Worm (Caenorhabditis elegans) whole organism, late embryonic: ENCODE data around the gene pdl-1.

Source experiments
- C38D4.7 ChIP-seq: fragments of 200-800 bp; sonication (Bioruptor generic); optimal IDR thresholded peaks from 2 replicates; lab custom pipeline; 2018; ENCODE audit warnings: mild to moderate bottlenecking, missing genetic modification characterization, moderate library complexity, missing compliant biosample characterization
- T23F11.4 ChIP-seq: fragments of 200-800 bp; sonication (Bioruptor generic); optimal IDR thresholded peaks from 2 replicates; lab custom pipeline; 2018; ENCODE audit warnings: mild to moderate bottlenecking, missing genetic modification characterization, missing compliant biosample characterization
- ceh-14 ChIP-seq: sonication (generic microtip); optimal IDR thresholded peaks from 2 replicates; lab custom pipeline; 2016; ENCODE audit warnings: missing genotype, missing genetic modification characterization, missing compliant biosample characterization
- ceh-18 ChIP-seq: sonication (generic microtip); optimal IDR thresholded peaks from 2 replicates; lab custom pipeline; 2016; ENCODE audit warnings: missing genetic modification characterization, missing compliant biosample characterization
- ceh-19 ChIP-seq: fragments of 200-800 bp; sonication (Bioruptor generic); optimal IDR thresholded peaks from 2 replicates; lab custom pipeline; 2018; ENCODE audit warnings: mild to moderate bottlenecking, missing genetic modification characterization, missing compliant biosample characterization
- ceh-24 ChIP-seq: sonication (generic microtip); optimal IDR thresholded peaks from 2 replicates; lab custom pipeline; 2016; ENCODE audit warnings: mild to moderate bottlenecking, missing genetic modification characterization, missing compliant biosample characterization
- ceh-31 ChIP-seq: sonication (generic microtip); optimal IDR thresholded peaks from 2 replicates; lab custom pipeline; 2016; ENCODE audit warnings: missing genetic modification characterization, missing compliant biosample characterization
- ceh-34 ChIP-seq: sonication (generic microtip); optimal IDR thresholded peaks from 2 replicates; lab custom pipeline; 2016; ENCODE audit warnings: mild to moderate bottlenecking, missing genetic modification characterization, missing compliant biosample characterization
- ceh-45 ChIP-seq: fragments of 200-800 bp; sonication (Bioruptor generic); IDR thresholded peaks from 2 replicates; pipeline ENCODE4 v1.3.6; 2022; ENCODE audit warnings: missing genetic modification reagents, missing genetic modification characterization, missing compliant biosample characterization
- ceh-6 ChIP-seq: fragments of 200-800 bp; sonication (Bioruptor generic); optimal IDR thresholded peaks from 2 replicates; lab custom pipeline; 2018; ENCODE audit warnings: mild to moderate bottlenecking, missing genetic modification characterization, missing compliant biosample characterization
- che-1 ChIP-seq: sonication (generic microtip); optimal IDR thresholded peaks from 2 replicates; lab custom pipeline; 2016; ENCODE audit warnings: mild to moderate bottlenecking, missing genetic modification characterization, missing compliant biosample characterization
- dmd-4 ChIP-seq: sonication (generic microtip); optimal IDR thresholded peaks from 2 replicates; lab custom pipeline; 2016; ENCODE audit warnings: borderline replicate concordance, missing genetic modification characterization, missing compliant biosample characterization
- dve-1 ChIP-seq: sonication (generic microtip); optimal IDR thresholded peaks from 2 replicates; lab custom pipeline; 2017; ENCODE audit warnings: antibody characterized with exemption, mild to moderate bottlenecking, missing genetic modification characterization, missing compliant biosample characterization
- elt-2 ChIP-seq: sonication (generic microtip); optimal IDR thresholded peaks from 2 replicates; lab custom pipeline; 2016; ENCODE audit warnings: missing genetic modification reagents, missing genetic modification characterization, missing compliant biosample characterization
- elt-4 ChIP-seq: sonication (generic microtip); optimal IDR thresholded peaks from 2 replicates; lab custom pipeline; 2016; ENCODE audit warnings: missing genetic modification characterization, missing compliant biosample characterization
- ets-4 ChIP-seq: sonication (generic microtip); optimal IDR thresholded peaks from 2 replicates; lab custom pipeline; 2016; ENCODE audit warnings: missing genetic modification characterization, missing compliant biosample characterization
- eyg-1 ChIP-seq: sonication (generic microtip); optimal IDR thresholded peaks from 2 replicates; lab custom pipeline; 2016; ENCODE audit warnings: missing genotype, missing genetic modification characterization, missing compliant biosample characterization
- fkh-10 ChIP-seq: fragments of 150-350 bp; optimal IDR thresholded peaks from 2 replicates; lab custom pipeline; 2014; ENCODE audit warnings: missing biosample characterization, missing genetic modification reagents, missing genetic modification characterization
- fkh-6 ChIP-seq: sonication (generic microtip); optimal IDR thresholded peaks from 2 replicates; lab custom pipeline; 2016; ENCODE audit warnings: missing genetic modification characterization, missing compliant biosample characterization
- gmeb-2 ChIP-seq: sonication (generic microtip); optimal IDR thresholded peaks from 2 replicates; lab custom pipeline; 2016; ENCODE audit warnings: missing genetic modification characterization, inconsistent platforms, missing compliant biosample characterization
- hlh-8 ChIP-seq: sonication (generic microtip); optimal IDR thresholded peaks from 2 replicates; lab custom pipeline; 2016; ENCODE audit warnings: missing genotype, missing genetic modification characterization, missing compliant biosample characterization
- lim-6 ChIP-seq: sonication (generic microtip); optimal IDR thresholded peaks from 2 replicates; lab custom pipeline; 2016; ENCODE audit warnings: missing genetic modification characterization, missing compliant biosample characterization
- nfya-1 ChIP-seq: sonication (generic microtip); optimal IDR thresholded peaks from 2 replicates; lab custom pipeline; 2017; ENCODE audit warnings: missing genetic modification characterization, mild to moderate bottlenecking, missing compliant biosample characterization, antibody characterized with exemption, moderate library complexity
- pag-3 ChIP-seq: sonication (generic microtip); optimal IDR thresholded peaks from 2 replicates; lab custom pipeline; 2016; ENCODE audit warnings: missing compliant biosample characterization, missing genetic modification characterization, borderline replicate concordance
- pat-9 ChIP-seq: fragments of 200-800 bp; sonication (Bioruptor generic); optimal IDR thresholded peaks from 2 replicates; lab custom pipeline; 2018; ENCODE audit warnings: mild to moderate bottlenecking, missing genetic modification characterization, moderate library complexity, missing compliant biosample characterization
- pax-1 ChIP-seq: fragments of 150-350 bp; optimal IDR thresholded peaks from 2 replicates; lab custom pipeline; 2014; ENCODE audit warnings: missing biosample characterization, missing genetic modification characterization
- pha-2 ChIP-seq: sonication (generic microtip); optimal IDR thresholded peaks from 2 replicates; lab custom pipeline; 2017; ENCODE audit warnings: mild to moderate bottlenecking, missing genetic modification characterization, missing compliant biosample characterization
- pha-4 ChIP-seq: fragments of 150-350 bp; optimal IDR thresholded peaks from 2 replicates; lab custom pipeline; 2018; ENCODE audit warnings: missing biosample characterization, missing genetic modification reagents, missing genetic modification characterization
- pqm-1 ChIP-seq: sonication (generic microtip); optimal IDR thresholded peaks from 2 replicates; lab custom pipeline; 2016; ENCODE audit warnings: missing genetic modification characterization, missing compliant biosample characterization
- pros-1 ChIP-seq: fragments of 150-350 bp; optimal IDR thresholded peaks from 2 replicates; lab custom pipeline; 2014; ENCODE audit warnings: missing biosample characterization, missing genetic modification reagents, missing genetic modification characterization
- syd-9 ChIP-seq: sonication (generic microtip); optimal IDR thresholded peaks from 2 replicates; lab custom pipeline; 2016; ENCODE audit warnings: mild to moderate bottlenecking, missing genetic modification characterization, moderate library complexity, missing compliant biosample characterization
- tbx-2 ChIP-seq: sonication (generic microtip); optimal IDR thresholded peaks from 2 replicates; lab custom pipeline; 2016; ENCODE audit warnings: missing genetic modification characterization, missing compliant biosample characterization
- ttx-3 ChIP-seq: sonication (generic microtip); optimal IDR thresholded peaks from 2 replicates; lab custom pipeline; 2016; ENCODE audit warnings: missing genetic modification reagents, missing genetic modification characterization, missing compliant biosample characterization
- unc-3 ChIP-seq, 2 experiments: fragments of 200-800 bp in 1 of 2; sonication (Bioruptor generic) in 1 of 2; sonication (generic microtip) in 1 of 2; conservative IDR thresholded peaks in 1 of 2; optimal IDR thresholded peaks in 1 of 2; 2 replicates each; pipeline versions ENCODE4 v1.3.6 to Lab custom; 2016 to 2022; ENCODE audit warnings: missing compliant biosample characterization in 2 of 2, missing genetic modification characterization in 2 of 2, missing genetic modification reagents in 1 of 2
- unc-55 ChIP-seq: sonication (generic microtip); optimal IDR thresholded peaks from 2 replicates; lab custom pipeline; 2017; ENCODE audit warnings: missing biosample characterization, missing genetic modification reagents, missing genetic modification characterization
- zip-5 ChIP-seq: sonication (generic microtip); optimal IDR thresholded peaks from 2 replicates; lab custom pipeline; 2016; ENCODE audit warnings: missing genetic modification characterization, missing compliant biosample characterization

Gene pdl-1

ce11 chrII:7186117-7186516 lies 2.5 kb downstream of the pdl-1 start:
- TF ChIP-seq zip-5 (tag; lab: Kevin White, UChicago) (no peak), ceh-19 (GFP tag; lab: Kevin White, UChicago) (no peak), pax-1 (tag; lab: Kevin White, UChicago) (no peak)

- TF ChIP-seq pha-4 (tag; lab: Kevin White, UChicago) = no peak
- TF ChIP-seq zip-5 (tag; lab: Kevin White, UChicago) = no peak
- TF ChIP-seq, all 69 proteins: peak for 0
Measured at ce11 chrII:7187110-7187509, 3.5 kb downstream of the pdl-1 start, which contains the start of gene C27H5.6. C27H5.6 (minus strand) TSS chrII:7187210.

- TF ChIP-seq pros-1 (tag; lab: Kevin White, UChicago) (no peak), elt-2 (tag; lab: Kevin White, UChicago) (no peak), lim-6 (tag; lab: Kevin White, UChicago) (no peak), syd-9 (tag; lab: Kevin White, UChicago) (no peak), dmd-4 (tag; lab: Kevin White, UChicago) (no peak), hlh-8 (tag; lab: Kevin White, UChicago) (no peak), ceh-45 (GFP tag; lab: Robert Waterston, UW) (no peak), eyg-1 (tag; lab: Kevin White, UChicago) (no peak), ceh-14 (tag; lab: Kevin White, UChicago) (no peak), pha-2 (tag; lab: Kevin White, UChicago) (no peak), unc-55 (GFP tag; lab: Kevin White, UChicago) (no peak), ceh-18 (tag; lab: Kevin White, UChicago) (no peak), zip-5 (tag; lab: Kevin White, UChicago) (no peak), fkh-6 (tag; lab: Kevin White, UChicago) (no peak), pag-3 (tag; lab: Kevin White, UChicago) (no peak), pqm-1 (tag; lab: Kevin White, UChicago) (no peak), ets-4 (tag; lab: Kevin White, UChicago) (no peak), C38D4.7 (GFP tag; lab: Kevin White, UChicago) (no peak), unc-3 (GFP tag; conservative IDR thresholded peaks at IDR 0.05; lab: Robert Waterston, UW) (no peak), unc-3 (tag; optimal IDR thresholded peaks at IDR 0.05; lab: Kevin White, UChicago) (no peak)
Measured at ce11 chrII:7189120-7189519, 5.5 kb downstream of the pdl-1 start, which contains the start of gene E04F6.4. E04F6.4 (plus strand) TSS chrII:7189420.

ce11 chrII:7195541-7195940 lies 11.9 kb downstream of the pdl-1 start, which contains the start of gene acdh-12:
acdh-12 (minus strand) TSS chrII:7195641.
- TF ChIP-seq unc-3 (GFP tag; conservative IDR thresholded peaks at IDR 0.05; lab: Robert Waterston, UW) (no peak), unc-3 (tag; optimal IDR thresholded peaks at IDR 0.05; lab: Kevin White, UChicago) (no peak), dve-1 (tag; lab: Kevin White, UChicago) (no peak), pros-1 (tag; lab: Kevin White, UChicago) (no peak), pha-2 (tag; lab: Kevin White, UChicago) (no peak), ttx-3 (tag; lab: Kevin White, UChicago) (no peak), fkh-6 (tag; lab: Kevin White, UChicago) (no peak), zip-5 (tag; lab: Kevin White, UChicago) (no peak), dmd-4 (tag; lab: Kevin White, UChicago) (no peak), ceh-6 (GFP tag; lab: Kevin White, UChicago) (no peak)

- peak; percentile 16 for TF ChIP-seq elt-2 (tag; lab: Kevin White, UChicago)
- no peak for TF ChIP-seq pat-9
- TF ChIP-seq ceh-14 (tag; lab: Kevin White, UChicago) = no peak
- TF ChIP-seq gmeb-2 (tag; lab: Kevin White, UChicago) = no peak
- no peak for TF ChIP-seq hlh-8 (tag; lab: Kevin White, UChicago)
Measured at ce11 chrII:7196040-7196439, 12.4 kb downstream of the pdl-1 start, which contains the start of gene maoc-1. maoc-1 (plus strand) TSS chrII:7196276.

ce11 chrII:7197434-7197833 lies 13.8 kb downstream of the pdl-1 start:
- TF ChIP-seq ceh-31 (tag; lab: Kevin White, UChicago) (no peak), elt-4 (tag; lab: Kevin White, UChicago) (no peak), T23F11.4 (GFP tag; lab: Kevin White, UChicago) (no peak), ceh-6 (GFP tag; lab: Kevin White, UChicago) (no peak), nfya-1 (no peak), ceh-34 (tag; lab: Kevin White, UChicago) (no peak), tbx-2 (no peak), fkh-10 (GFP tag; lab: Kevin White, UChicago) (no peak), ceh-24 (tag; lab: Kevin White, UChicago) (no peak), pros-1 (tag; lab: Kevin White, UChicago) (no peak), che-1 (tag; lab: Kevin White, UChicago) (no peak)
